Worm (Caenorhabditis elegans) whole organism, L3 larva: ENCODE measurements around the gene W04E12.9.

Source experiments
- ceh-82 ChIP-seq: fragments of 150-350 bp; optimal IDR thresholded peaks from 2 replicates; lab custom pipeline; 2014; ENCODE audit warnings: missing biosample characterization, missing genetic modification characterization
- daf-12 ChIP-seq: fragments of 150-350 bp; optimal IDR thresholded peaks from 2 replicates; lab custom pipeline; 2014; ENCODE audit warnings: missing biosample characterization, missing genetic modification reagents, missing genetic modification characterization
- elt-3 ChIP-seq, 3 experiments: fragments of 150-350 bp in 1 of 3; sonication (generic microtip) in 2 of 3; optimal IDR thresholded peaks; 2 replicates in 2 of 3; 4 replicates in 1 of 3; lab custom pipeline; 2014 to 2017; ENCODE audit warnings: missing biosample characterization in 3 of 3, missing genetic modification characterization in 3 of 3
- mdl-1 ChIP-seq: fragments of 150-350 bp; optimal IDR thresholded peaks from 2 replicates; lab custom pipeline; 2014; ENCODE audit warnings: missing biosample characterization, missing genetic modification characterization
- mml-1 ChIP-seq: fragments of 150-350 bp; sonication (generic microtip); optimal IDR thresholded peaks from 3 replicates; lab custom pipeline; 2014; ENCODE audit warnings: missing biosample characterization, missing genetic modification characterization
- nfya-1 ChIP-seq: sonication (generic microtip); optimal IDR thresholded peaks from 2 replicates; lab custom pipeline; 2017; ENCODE audit warnings: missing genetic modification characterization, mild to moderate bottlenecking, missing compliant biosample characterization, antibody characterized with exemption, moderate library complexity; ENCODE audit not compliant: insufficient read depth
- nhr-11 ChIP-seq: fragments of 150-350 bp; optimal IDR thresholded peaks from 2 replicates; lab custom pipeline; 2014; ENCODE audit warnings: missing biosample characterization, missing genetic modification characterization
- nhr-237 ChIP-seq: fragments of 150-350 bp; optimal IDR thresholded peaks from 2 replicates; lab custom pipeline; 2014; ENCODE audit warnings: missing biosample characterization, missing genetic modification characterization
- pha-4 ChIP-seq: fragments of 150-350 bp; optimal IDR thresholded peaks from 2 replicates; lab custom pipeline; 2014; ENCODE audit warnings: missing biosample characterization, missing genetic modification reagents, missing genetic modification characterization
- snpc-4 ChIP-seq: fragments of 150-350 bp; optimal IDR thresholded peaks from 2 replicates; lab custom pipeline; 2014; ENCODE audit warnings: missing biosample characterization, missing genetic modification characterization
- unc-39 ChIP-seq: sonication (generic microtip); optimal IDR thresholded peaks from 4 replicates; lab custom pipeline; 2017; ENCODE audit warnings: missing biosample characterization, missing genetic modification characterization
- unc-62 ChIP-seq: fragments of 150-350 bp; sonication (generic microtip); optimal IDR thresholded peaks from 4 replicates; lab custom pipeline; 2014; ENCODE audit warnings: missing biosample characterization, missing genetic modification reagents, missing genetic modification characterization
- zag-1 ChIP-seq: fragments of 150-350 bp; optimal IDR thresholded peaks from 2 replicates; lab custom pipeline; 2014; ENCODE audit warnings: missing biosample characterization, missing genetic modification characterization

ce11 chrV:19728731-19729130 lies 27.6 kb upstream of the W04E12.9 start, which contains the start of gene Y116F11A.3:
- TF ChIP-seq unc-39 (tag; lab: Kevin White, UChicago) (no peak), unc-62 (GFP tag; lab: Kevin White, UChicago) (no peak), zag-1 (tag; lab: Kevin White, UChicago) (no peak), nfya-1 (tag; lab: Kevin White, UChicago) (no peak), pha-4 (no peak), daf-12 (tag; lab: Kevin White, UChicago) (no peak), nhr-237 (no peak), nhr-11 (no peak), elt-3 (tag; optimal IDR thresholded peaks at IDR 0.05; lab: Kevin White, UChicago) (no peak), mml-1 (tag; lab: Kevin White, UChicago) (no peak), mdl-1 (tag; lab: Kevin White, UChicago) (no peak), snpc-4 (tag; lab: Kevin White, UChicago) (no peak), ceh-82 (tag; lab: Kevin White, UChicago) (no peak)
